Worm (Caenorhabditis elegans) whole organism, L3 larva: Measurements from ENCODE around the gene T04C9.1.

ENCODE experiments used
- R02D3.7 ChIP-seq: fragments of 150-350 bp; optimal IDR thresholded peaks from 2 replicates; lab custom pipeline; 2014; ENCODE audit warnings: missing biosample characterization, missing genetic modification characterization
- ceh-16 ChIP-seq: sonication (generic microtip); optimal IDR thresholded peaks from 2 replicates; lab custom pipeline; 2017; ENCODE audit warnings: missing biosample characterization, missing genetic modification characterization
- ceh-28 ChIP-seq: fragments of 150-350 bp; optimal IDR thresholded peaks from 2 replicates; lab custom pipeline; 2014; ENCODE audit warnings: missing biosample characterization, missing genetic modification reagents, missing genetic modification characterization
- ceh-82 ChIP-seq: fragments of 150-350 bp; optimal IDR thresholded peaks from 2 replicates; lab custom pipeline; 2014; ENCODE audit warnings: missing biosample characterization, missing genetic modification characterization
- ceh-9 ChIP-seq: sonication (generic microtip); optimal IDR thresholded peaks from 2 replicates; lab custom pipeline; 2018; ENCODE audit warnings: missing biosample characterization, missing genetic modification characterization
- daf-12 ChIP-seq: fragments of 150-350 bp; optimal IDR thresholded peaks from 2 replicates; lab custom pipeline; 2014; ENCODE audit warnings: missing biosample characterization, missing genetic modification reagents, missing genetic modification characterization
- egl-27 ChIP-seq: sonication (generic microtip); optimal IDR thresholded peaks from 4 replicates; lab custom pipeline; 2017; ENCODE audit warnings: missing biosample characterization, missing genetic modification reagents, missing genetic modification characterization
- egl-5 ChIP-seq: fragments of 150-350 bp; optimal IDR thresholded peaks from 2 replicates; lab custom pipeline; 2017; ENCODE audit warnings: missing biosample characterization, missing genetic modification reagents, missing genetic modification characterization, inconsistent platforms
- elt-1 ChIP-seq: fragments of 150-350 bp; optimal IDR thresholded peaks from 2 replicates; lab custom pipeline; 2014; ENCODE audit warnings: missing biosample characterization, missing genetic modification characterization
- elt-2 ChIP-seq: sonication (generic microtip); optimal IDR thresholded peaks from 2 replicates; lab custom pipeline; 2016; ENCODE audit warnings: missing genetic modification reagents, mild to moderate bottlenecking, missing genetic modification characterization, missing compliant biosample characterization
- elt-3 ChIP-seq, 3 experiments: fragments of 150-350 bp in 1 of 3; sonication (generic microtip) in 2 of 3; optimal IDR thresholded peaks; 2 replicates in 2 of 3; 4 replicates in 1 of 3; lab custom pipeline; 2014 to 2017; ENCODE audit warnings: missing biosample characterization in 3 of 3, missing genetic modification characterization in 3 of 3
- eor-1 ChIP-seq, 2 experiments: fragments of 150-350 bp; optimal IDR thresholded peaks; 2 replicates each; lab custom pipeline; 2014 to 2018; ENCODE audit warnings: missing biosample characterization in 2 of 2, missing genetic modification characterization in 2 of 2
- fkh-2 ChIP-seq: fragments of 150-350 bp; optimal IDR thresholded peaks from 2 replicates; lab custom pipeline; 2014; ENCODE audit warnings: missing biosample characterization, missing genetic modification reagents, missing genetic modification characterization
- jun-1 ChIP-seq: fragments of 150-350 bp; optimal IDR thresholded peaks from 2 replicates; lab custom pipeline; 2014; ENCODE audit warnings: missing biosample characterization, missing genetic modification reagents, missing genetic modification characterization
- lsy-12 ChIP-seq: sonication (generic microtip); optimal IDR thresholded peaks from 2 replicates; lab custom pipeline; 2016; ENCODE audit warnings: mild to moderate bottlenecking, missing genetic modification characterization, missing compliant biosample characterization
- mdl-1 ChIP-seq: fragments of 150-350 bp; optimal IDR thresholded peaks from 2 replicates; lab custom pipeline; 2014; ENCODE audit warnings: missing biosample characterization, missing genetic modification characterization
- mml-1 ChIP-seq: fragments of 150-350 bp; sonication (generic microtip); optimal IDR thresholded peaks from 3 replicates; lab custom pipeline; 2014; ENCODE audit warnings: missing biosample characterization, missing genetic modification characterization
- nhr-11 ChIP-seq: fragments of 150-350 bp; optimal IDR thresholded peaks from 2 replicates; lab custom pipeline; 2014; ENCODE audit warnings: missing biosample characterization, missing genetic modification characterization
- nhr-12 ChIP-seq: fragments of 150-350 bp; optimal IDR thresholded peaks from 2 replicates; lab custom pipeline; 2014; ENCODE audit warnings: missing biosample characterization, missing genetic modification characterization
- nhr-237 ChIP-seq: fragments of 150-350 bp; optimal IDR thresholded peaks from 2 replicates; lab custom pipeline; 2014; ENCODE audit warnings: missing biosample characterization, missing genetic modification characterization
- nhr-25 ChIP-seq: sonication (generic microtip); optimal IDR thresholded peaks from 2 replicates; lab custom pipeline; 2017; ENCODE audit warnings: missing biosample characterization, missing genetic modification characterization
- nhr-28 ChIP-seq: fragments of 150-350 bp; optimal IDR thresholded peaks from 2 replicates; lab custom pipeline; 2014; ENCODE audit warnings: missing biosample characterization, missing genetic modification characterization
- nhr-43 ChIP-seq: sonication (generic microtip); optimal IDR thresholded peaks from 2 replicates; lab custom pipeline; 2016; ENCODE audit warnings: mild to moderate bottlenecking, missing genetic modification characterization, missing compliant biosample characterization; ENCODE audit not compliant: poor library complexity, severe bottlenecking
- pha-4 ChIP-seq: fragments of 150-350 bp; optimal IDR thresholded peaks from 2 replicates; lab custom pipeline; 2014; ENCODE audit warnings: missing biosample characterization, missing genetic modification reagents, missing genetic modification characterization
- pqm-1 ChIP-seq: fragments of 150-350 bp; optimal IDR thresholded peaks from 2 replicates; lab custom pipeline; 2017; ENCODE audit warnings: missing biosample characterization, missing genetic modification characterization, inconsistent platforms
- sea-2 ChIP-seq: fragments of 150-350 bp; sonication (generic microtip); optimal IDR thresholded peaks from 4 replicates; lab custom pipeline; 2014; ENCODE audit warnings: missing biosample characterization, missing genetic modification reagents, missing genetic modification characterization
- skn-1 ChIP-seq: fragments of 150-350 bp; optimal IDR thresholded peaks from 2 replicates; lab custom pipeline; 2014; ENCODE audit warnings: missing biosample characterization, missing genetic modification characterization
- snpc-4 ChIP-seq: fragments of 150-350 bp; optimal IDR thresholded peaks from 2 replicates; lab custom pipeline; 2014; ENCODE audit warnings: missing biosample characterization, missing genetic modification characterization
- tbx-2 ChIP-seq: sonication (generic microtip); optimal IDR thresholded peaks from 2 replicates; lab custom pipeline; 2016; ENCODE audit warnings: mild to moderate bottlenecking, missing genetic modification characterization, missing compliant biosample characterization
- unc-39 ChIP-seq: sonication (generic microtip); optimal IDR thresholded peaks from 4 replicates; lab custom pipeline; 2017; ENCODE audit warnings: missing biosample characterization, missing genetic modification characterization
- zag-1 ChIP-seq: fragments of 150-350 bp; optimal IDR thresholded peaks from 2 replicates; lab custom pipeline; 2014; ENCODE audit warnings: missing biosample characterization, missing genetic modification characterization

Gene T04C9.1

ce11 chrIII:5964058-5964632 is 28.9 kb upstream of the T04C9.1 start:
- TF ChIP-seq jun-1 (tag; lab: Kevin White, UChicago), result no peak
- TF ChIP-seq zag-1 (tag; lab: Kevin White, UChicago), result no peak
- TF ChIP-seq elt-2 (tag; lab: Kevin White, UChicago), result peak; percentile 54
- TF ChIP-seq nhr-237, result no peak
- no peak for TF ChIP-seq eor-1 (tag; optimal IDR thresholded peaks at IDR 0.05; lab: Kevin White, UChicago)
- TF ChIP-seq pqm-1 (tag; lab: Kevin White, UChicago), result no peak
- TF ChIP-seq ceh-16 (tag; lab: Kevin White, UChicago), result no peak
- TF ChIP-seq lsy-12 (tag; lab: Kevin White, UChicago), result no peak
- TF ChIP-seq nhr-43 (tag; lab: Kevin White, UChicago), result no peak
- TF ChIP-seq R02D3.7 (tag; lab: Kevin White, UChicago), result no peak
- TF ChIP-seq fkh-2 (tag; lab: Kevin White, UChicago), result no peak
- no peak for TF ChIP-seq nhr-25 (tag; lab: Kevin White, UChicago)
- TF ChIP-seq pha-4 (tag; lab: Kevin White, UChicago), result peak; percentile 49
- TF ChIP-seq egl-5 (tag; lab: Kevin White, UChicago), result no peak
- no peak for TF ChIP-seq mml-1
- TF ChIP-seq elt-3 (tag; optimal IDR thresholded peaks at IDR 0.05; lab: Kevin White, UChicago), result peak in 1 of 3 experiments; percentile 11
- TF ChIP-seq daf-12 (tag; lab: Kevin White, UChicago), result no peak
- no peak for TF ChIP-seq sea-2 (GFP tag; lab: Kevin White, UChicago)
- TF ChIP-seq ceh-82, result no peak
- no peak for TF ChIP-seq ceh-28 (tag; lab: Kevin White, UChicago)
- TF ChIP-seq mdl-1 (tag; lab: Kevin White, UChicago), result no peak
- TF ChIP-seq nhr-28 (tag; lab: Kevin White, UChicago), result no peak
- no peak for TF ChIP-seq nhr-11 (tag; lab: Kevin White, UChicago)
- TF ChIP-seq ceh-9 (tag; lab: Kevin White, UChicago), result no peak
- TF ChIP-seq, all 47 proteins: peak for 3

- TF ChIP-seq elt-1 (peak; percentile 75), pqm-1 (tag; lab: Kevin White, UChicago) (no peak), nhr-25 (tag; lab: Kevin White, UChicago) (no peak), pha-4 (tag; lab: Kevin White, UChicago) (peak; percentile 10), lsy-12 (tag; lab: Kevin White, UChicago) (no peak), tbx-2 (no peak)
- TF ChIP-seq, all 47 proteins: peak for 2
Observed at ce11 chrIII:5965368-5965767, 27.6 kb upstream of the T04C9.1 start.

ce11 chrIII:5965839-5966463 is 27.1 kb upstream of the T04C9.1 start, which contains the start of gene dct-6:
Gene dct-6 (plus strand): TSS chrIII:5966413.
- TF ChIP-seq pha-4 (tag; lab: Kevin White, UChicago) (peak; percentile 47), egl-27 (tag; lab: Kevin White, UChicago) (no peak), nhr-28 (tag; lab: Kevin White, UChicago) (no peak), pqm-1 (tag; lab: Kevin White, UChicago) (peak; percentile 80), elt-2 (tag; lab: Kevin White, UChicago) (peak; percentile 66)
- TF ChIP-seq, all 47 proteins: peak for 3

ce11 chrIII:5967640-5968039 is 25.4 kb upstream of the T04C9.1 start:
- TF ChIP-seq sea-2 (GFP tag; lab: Kevin White, UChicago) (no peak), snpc-4 (tag; lab: Kevin White, UChicago) (no peak), skn-1 (tag; lab: Kevin White, UChicago) (no peak), nhr-237 (no peak), nhr-12 (no peak), unc-39 (tag; lab: Kevin White, UChicago) (no peak), nhr-25 (tag; lab: Kevin White, UChicago) (no peak)
- TF ChIP-seq, all 47 proteins: peak for 0
